Fruit fly (Drosophila melanogaster) Kc167 (cell line): ENCODE measurements around the gene CG3713.

Experiments used
- Sin3A ChIP-seq: fragments of >200 bp; optimal IDR thresholded peaks from 2 replicates; lab custom pipeline; 2018; ENCODE audit warnings: missing external identifiers
- psq ChIP-seq: fragments of >200 bp; optimal IDR thresholded peaks from 2 replicates; lab custom pipeline; 2017; ENCODE audit warnings: missing external identifiers

DNA sequence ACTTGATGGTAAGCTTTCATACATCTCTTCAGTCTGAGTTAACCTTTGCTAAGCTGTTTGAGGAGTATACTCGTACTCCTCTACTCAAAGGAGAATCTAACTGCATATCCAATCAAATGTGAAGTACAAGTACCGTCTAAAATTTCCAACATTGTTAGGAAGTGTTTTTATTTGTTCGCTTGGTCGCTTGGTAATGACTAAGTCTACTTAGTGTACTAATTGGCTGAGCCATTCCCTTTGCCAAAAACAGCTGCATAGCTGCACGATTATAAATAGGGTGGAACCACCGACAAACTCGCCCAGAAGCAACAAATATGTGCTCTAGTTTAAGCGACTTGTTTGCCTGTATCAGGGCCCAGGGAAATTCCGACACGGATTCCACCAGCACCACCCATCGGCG is 2.4 kb downstream of the CG3713 start, which contains the start of gene CG14635:
- no peak for TF ChIP-seq Sin3A
- TF ChIP-seq psq (lab: Kevin White, UChicago) = no peak
